Worm (Caenorhabditis elegans) whole organism, early embryonic: Measurements from ENCODE around the gene F40H3.3.

ENCODE experiments used
- B0310.2 ChIP-seq: sonication (generic microtip); optimal IDR thresholded peaks from 2 replicates; lab custom pipeline; 2016; ENCODE audit warnings: mild to moderate bottlenecking, missing genetic modification characterization, missing compliant biosample characterization
- F13C5.2 ChIP-seq: sonication (generic microtip); optimal IDR thresholded peaks from 2 replicates; lab custom pipeline; 2017; ENCODE audit warnings: mild to moderate bottlenecking, missing genetic modification characterization, inconsistent platforms, missing compliant biosample characterization
- aly-1 ChIP-seq: sonication (generic microtip); optimal IDR thresholded peaks from 2 replicates; lab custom pipeline; 2016; ENCODE audit warnings: missing genetic modification characterization, missing compliant biosample characterization
- ama-1 ChIP-seq: fragments of 150-350 bp; optimal IDR thresholded peaks from 2 replicates; lab custom pipeline; 2014
- ceh-13 ChIP-seq: fragments of 200-800 bp; sonication (Bioruptor generic); optimal IDR thresholded peaks from 2 replicates; lab custom pipeline; 2018; ENCODE audit warnings: mild to moderate bottlenecking, missing genetic modification characterization, missing compliant biosample characterization
- ceh-36 ChIP-seq: sonication (generic microtip); optimal IDR thresholded peaks from 2 replicates; lab custom pipeline; 2016; ENCODE audit warnings: missing genetic modification characterization, inconsistent platforms, missing compliant biosample characterization
- ets-7 ChIP-seq: sonication (generic microtip); optimal IDR thresholded peaks from 2 replicates; lab custom pipeline; 2016; ENCODE audit warnings: missing genotype, missing genetic modification characterization, missing compliant biosample characterization
- flt-1 ChIP-seq: fragments of 200-800 bp; sonication (Bioruptor generic); IDR thresholded peaks from 2 replicates; pipeline ENCODE4 v1.3.6; 2022; ENCODE audit warnings: missing genetic modification characterization, missing compliant biosample characterization
- hmbx-1 ChIP-seq: sonication (generic microtip); optimal IDR thresholded peaks from 2 replicates; lab custom pipeline; 2016; ENCODE audit warnings: mild to moderate bottlenecking, missing genetic modification characterization, missing compliant biosample characterization
- hmg-4 ChIP-seq: fragments of 200-800 bp; sonication (Bioruptor generic); optimal IDR thresholded peaks from 2 replicates; lab custom pipeline; 2018; ENCODE audit warnings: mild to moderate bottlenecking, missing genetic modification characterization, missing compliant biosample characterization
- hnd-1 ChIP-seq: sonication (generic microtip); optimal IDR thresholded peaks from 2 replicates; lab custom pipeline; 2016; ENCODE audit warnings: missing genetic modification characterization, missing compliant biosample characterization
- pes-1 ChIP-seq: fragments of 200-800 bp; sonication (Bioruptor generic); IDR thresholded peaks from 2 replicates; pipeline ENCODE4 v1.3.6; 2022; ENCODE audit warnings: missing genetic modification reagents, missing genetic modification characterization, missing compliant biosample characterization
- scrt-1 ChIP-seq: fragments of 200-800 bp; sonication (Bioruptor generic); IDR thresholded peaks from 2 replicates; pipeline ENCODE4 v1.3.6; 2022; ENCODE audit warnings: missing genetic modification characterization, missing compliant biosample characterization
- sea-1 ChIP-seq: fragments of 200-800 bp; sonication (Bioruptor generic); conservative IDR thresholded peaks from 2 replicates; pipeline ENCODE4 v1.3.6; 2022; ENCODE audit warnings: missing genetic modification characterization, missing compliant biosample characterization
- tbx-11 ChIP-seq: fragments of 200-800 bp; sonication (Bioruptor generic); IDR thresholded peaks from 2 replicates; pipeline ENCODE4 v1.3.6; 2022; ENCODE audit warnings: missing genetic modification characterization, missing compliant biosample characterization
- tbx-37 ChIP-seq: fragments of 200-800 bp; sonication (Bioruptor generic); conservative IDR thresholded peaks from 2 replicates; pipeline ENCODE4 v1.3.6; 2022; ENCODE audit warnings: missing genetic modification reagents, missing genetic modification characterization, missing compliant biosample characterization
- tra-4 ChIP-seq: sonication (generic microtip); optimal IDR thresholded peaks from 2 replicates; lab custom pipeline; 2017; ENCODE audit warnings: missing genetic modification characterization, missing compliant biosample characterization

The F40H3.3 gene

DNA sequence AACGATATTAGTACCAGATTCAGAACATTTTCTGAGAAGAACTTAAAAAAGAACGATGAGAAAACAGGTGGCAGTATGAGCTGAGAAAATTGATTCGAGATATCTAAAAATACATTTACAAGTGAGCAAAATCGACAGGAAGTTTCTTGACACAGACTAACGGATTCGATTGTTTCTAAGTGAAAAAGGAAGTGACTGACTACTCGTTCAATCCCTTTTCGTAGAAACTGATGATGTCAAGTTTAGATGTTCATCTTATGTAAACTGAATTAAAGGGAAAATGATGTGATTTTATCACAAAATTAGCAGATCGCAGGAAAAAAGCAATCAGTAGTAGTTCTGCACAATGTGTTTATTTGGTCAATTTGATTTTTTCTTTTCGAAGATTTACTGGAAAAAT is 6.2 kb upstream of the F40H3.3 start:
- no peak for TF ChIP-seq ama-1 (lab: Kevin White, UChicago)
- TF ChIP-seq aly-1 (tag; lab: Kevin White, UChicago), result no peak
- TF ChIP-seq pes-1 (GFP tag; lab: Robert Waterston, UW), result no peak
- TF ChIP-seq flt-1 (GFP tag; lab: Robert Waterston, UW), result no peak
- no peak for TF ChIP-seq B0310.2 (tag; lab: Kevin White, UChicago)
- no peak for TF ChIP-seq tbx-11 (GFP tag; lab: Robert Waterston, UW)
- TF ChIP-seq hmg-4 (GFP tag; lab: Kevin White, UChicago), result no peak
- no peak for TF ChIP-seq tbx-37
- no peak for TF ChIP-seq hmbx-1 (tag; lab: Kevin White, UChicago)
- no peak for TF ChIP-seq ceh-36 (tag; lab: Kevin White, UChicago)

DNA sequence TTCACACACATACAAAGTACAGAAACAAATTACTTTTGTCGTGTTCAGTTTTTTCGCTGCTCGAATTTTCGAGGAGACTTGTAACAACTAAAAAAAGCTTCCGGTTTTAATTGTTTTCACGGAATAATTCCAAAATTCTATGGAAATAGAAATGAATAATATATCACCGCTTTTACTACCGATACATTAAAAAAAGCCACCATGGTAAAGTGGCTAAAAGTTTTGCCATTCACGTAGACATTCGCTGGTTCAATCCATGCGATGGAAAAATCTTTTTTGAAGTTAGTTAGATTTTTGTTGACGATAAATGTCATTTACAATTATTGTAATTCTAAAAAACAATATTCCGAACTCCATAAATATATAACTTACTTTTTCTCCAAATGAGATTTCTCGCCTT is 2.6 kb upstream of the F40H3.3 start:
- TF ChIP-seq flt-1 (GFP tag; lab: Robert Waterston, UW) (no peak), scrt-1 (GFP tag; lab: Robert Waterston, UW) (no peak), F13C5.2 (tag; lab: Kevin White, UChicago) (no peak), tbx-11 (GFP tag; lab: Robert Waterston, UW) (no peak), ceh-13 (GFP tag; lab: Kevin White, UChicago) (no peak), hmg-4 (GFP tag; lab: Kevin White, UChicago) (no peak)

DNA sequence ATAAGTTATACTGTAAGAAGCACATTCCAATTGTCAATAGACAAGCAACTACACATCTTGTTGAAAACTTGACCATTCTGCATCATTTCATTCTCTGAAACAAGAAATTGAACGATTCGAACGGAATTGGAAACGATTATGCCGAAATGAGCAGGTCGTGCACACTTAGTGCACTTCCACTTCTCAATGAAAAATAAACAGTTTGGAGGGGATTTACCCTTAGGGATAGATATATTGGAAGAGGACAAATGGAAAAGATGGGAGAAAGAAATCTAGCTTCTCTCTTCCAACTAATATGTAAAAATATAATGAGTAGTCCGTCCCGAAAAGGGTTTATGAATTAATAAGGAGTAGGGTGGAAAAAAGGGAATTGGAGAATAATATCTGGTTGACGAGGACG is 2.2 kb upstream of the F40H3.3 start, which contains the start of gene hst-3.1:
Gene hst-3.1, minus strand, starts transcription at position 101 of the 400 bp plus-strand sequence.
- TF ChIP-seq tbx-37 (no peak), tbx-11 (GFP tag; lab: Robert Waterston, UW) (no peak), ets-7 (tag; lab: Kevin White, UChicago) (no peak), F13C5.2 (tag; lab: Kevin White, UChicago) (no peak), ceh-13 (GFP tag; lab: Kevin White, UChicago) (no peak), flt-1 (GFP tag; lab: Robert Waterston, UW) (no peak)

DNA sequence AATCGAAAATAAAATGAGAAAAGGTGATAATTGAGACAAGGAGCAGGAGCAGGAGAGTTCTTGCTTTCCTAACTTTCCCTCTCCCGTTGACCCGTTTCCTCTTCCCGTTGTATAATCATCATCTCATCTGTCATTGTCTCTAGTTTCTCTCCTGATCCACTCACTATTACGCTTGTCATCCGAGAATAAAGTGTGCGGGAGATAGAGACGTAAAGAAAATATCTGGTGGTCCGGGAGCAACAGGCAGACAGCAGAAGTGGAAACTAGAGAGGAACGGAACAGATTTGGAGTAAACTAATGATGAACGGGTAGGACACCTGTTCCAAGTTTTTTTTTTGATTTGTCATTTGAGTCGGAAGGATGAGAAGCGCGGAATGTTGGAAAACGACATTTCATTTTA is 1.1 kb upstream of the F40H3.3 start:
- TF ChIP-seq pes-1 (GFP tag; lab: Robert Waterston, UW), result no peak
- no peak for TF ChIP-seq flt-1 (GFP tag; lab: Robert Waterston, UW)
- no peak for TF ChIP-seq tbx-37
- no peak for TF ChIP-seq tbx-11 (GFP tag; lab: Robert Waterston, UW)
- no peak for TF ChIP-seq hnd-1
- TF ChIP-seq hmg-4 (GFP tag; lab: Kevin White, UChicago), result no peak
- no peak for TF ChIP-seq ama-1 (lab: Kevin White, UChicago)
- TF ChIP-seq ceh-13 (GFP tag; lab: Kevin White, UChicago), result no peak
- no peak for TF ChIP-seq aly-1 (tag; lab: Kevin White, UChicago)
- no peak for TF ChIP-seq ets-7 (tag; lab: Kevin White, UChicago)
- no peak for TF ChIP-seq F13C5.2 (tag; lab: Kevin White, UChicago)
- no peak for TF ChIP-seq hmbx-1 (tag; lab: Kevin White, UChicago)
- TF ChIP-seq tra-4 (tag; lab: Kevin White, UChicago), result no peak

DNA sequence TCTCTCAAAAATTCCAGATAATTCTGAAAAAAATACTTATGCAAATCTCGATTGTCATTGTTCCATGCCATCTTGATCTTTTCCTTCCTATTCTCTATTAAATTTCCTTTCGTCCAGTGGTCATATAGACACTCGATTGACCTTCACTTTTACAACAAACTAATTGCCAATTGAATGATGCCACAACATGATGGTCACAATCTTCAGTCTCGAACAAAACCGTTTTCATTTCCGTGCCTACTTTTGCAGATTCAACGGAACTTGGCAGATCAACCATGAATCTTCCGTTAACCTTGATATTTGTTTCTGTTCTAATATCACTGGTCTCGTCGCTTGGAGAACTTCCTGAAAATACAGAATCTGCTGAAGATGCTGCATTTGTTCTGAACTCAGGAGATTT is 2.1 kb downstream of the F40H3.3 start, which contains the start of gene F40H3.2:
Gene F40H3.2, plus strand, starts transcription at position 250 of the 400 bp plus-strand sequence.
- TF ChIP-seq aly-1 (tag; lab: Kevin White, UChicago), result no peak
- TF ChIP-seq flt-1 (GFP tag; lab: Robert Waterston, UW), result no peak
- no peak for TF ChIP-seq pes-1 (GFP tag; lab: Robert Waterston, UW)
- TF ChIP-seq scrt-1 (GFP tag; lab: Robert Waterston, UW), result no peak

DNA sequence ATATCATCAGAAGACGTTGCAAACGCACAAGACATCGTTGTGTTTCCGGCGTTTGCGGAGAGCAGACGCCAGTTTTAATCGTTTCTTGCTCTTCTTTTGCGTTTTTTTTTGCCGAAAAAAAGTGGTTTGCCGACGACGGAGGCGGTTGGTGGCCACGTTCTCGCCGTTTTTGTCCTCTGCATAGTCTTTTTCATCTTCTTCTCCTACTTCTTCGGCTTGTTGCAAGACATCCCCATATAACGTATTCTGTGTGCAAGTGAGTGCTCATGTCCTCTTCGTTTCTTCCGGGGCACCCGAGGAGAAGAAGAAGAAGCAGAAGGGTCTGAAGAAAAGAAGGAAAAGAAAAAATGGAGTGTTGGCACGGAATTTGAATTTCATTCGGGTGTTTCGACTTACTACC is 3.7 kb downstream of the F40H3.3 start:
- TF ChIP-seq hmg-4 (GFP tag; lab: Kevin White, UChicago), result no peak
- TF ChIP-seq ets-7 (tag; lab: Kevin White, UChicago), result no peak
- TF ChIP-seq tbx-37, result no peak
- no peak for TF ChIP-seq hnd-1
- no peak for TF ChIP-seq tbx-11 (GFP tag; lab: Robert Waterston, UW)

DNA sequence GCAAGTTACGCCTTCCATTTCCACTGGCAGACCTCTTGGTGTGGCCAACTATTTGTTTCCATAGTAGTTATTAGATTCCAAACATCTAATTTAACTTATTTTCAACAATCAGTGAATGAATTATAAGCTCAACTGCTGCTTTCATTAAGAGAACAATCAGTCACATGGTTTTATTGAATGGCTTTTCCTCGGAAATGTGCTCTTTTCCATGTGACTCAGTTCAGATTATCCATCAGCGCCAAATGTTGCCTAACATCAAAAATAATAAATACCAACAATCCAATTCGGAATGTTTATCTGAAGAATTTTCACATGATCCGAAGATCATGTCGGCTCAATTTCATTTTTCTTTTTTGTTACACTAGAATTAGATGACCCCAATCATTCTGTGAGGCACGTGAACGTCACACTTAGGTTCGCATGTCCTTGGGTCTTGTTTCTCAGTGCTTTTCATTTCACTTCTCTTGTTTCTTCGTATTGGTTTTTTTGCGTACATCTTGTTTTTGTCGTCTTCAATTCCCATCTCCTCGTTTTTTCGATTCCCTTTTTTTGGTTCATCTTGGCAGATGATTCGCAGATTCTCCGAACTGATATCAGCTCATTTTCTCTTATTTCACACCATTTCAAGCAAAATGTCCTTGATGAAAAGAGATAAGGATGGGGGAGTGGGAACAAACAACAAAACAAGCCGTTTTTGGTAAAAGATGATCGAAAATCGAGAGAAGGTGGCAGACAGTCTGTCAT is 5.0 kb downstream of the F40H3.3 start:
- TF ChIP-seq ets-7 (tag; lab: Kevin White, UChicago), result no peak
- TF ChIP-seq scrt-1 (GFP tag; lab: Robert Waterston, UW), result no peak
- no peak for TF ChIP-seq flt-1 (GFP tag; lab: Robert Waterston, UW)
- TF ChIP-seq pes-1 (GFP tag; lab: Robert Waterston, UW), result no peak
- TF ChIP-seq hmg-4 (GFP tag; lab: Kevin White, UChicago), result no peak
- TF ChIP-seq hmbx-1 (tag; lab: Kevin White, UChicago), result no peak
- no peak for TF ChIP-seq aly-1 (tag; lab: Kevin White, UChicago)
- TF ChIP-seq sea-1 (GFP tag; lab: Robert Waterston, UW), result no peak
- no peak for TF ChIP-seq F13C5.2 (tag; lab: Kevin White, UChicago)
